Worm (Caenorhabditis elegans) whole organism, dauer: ENCODE data around the gene acox-1.5.

Source experiments
- unc-62 ChIP-seq: sonication (generic microtip); optimal IDR thresholded peaks from 2 replicates; lab custom pipeline; 2017; ENCODE audit warnings: missing biosample characterization, missing genetic modification reagents, missing genetic modification characterization

The acox-1.5 gene

DNA sequence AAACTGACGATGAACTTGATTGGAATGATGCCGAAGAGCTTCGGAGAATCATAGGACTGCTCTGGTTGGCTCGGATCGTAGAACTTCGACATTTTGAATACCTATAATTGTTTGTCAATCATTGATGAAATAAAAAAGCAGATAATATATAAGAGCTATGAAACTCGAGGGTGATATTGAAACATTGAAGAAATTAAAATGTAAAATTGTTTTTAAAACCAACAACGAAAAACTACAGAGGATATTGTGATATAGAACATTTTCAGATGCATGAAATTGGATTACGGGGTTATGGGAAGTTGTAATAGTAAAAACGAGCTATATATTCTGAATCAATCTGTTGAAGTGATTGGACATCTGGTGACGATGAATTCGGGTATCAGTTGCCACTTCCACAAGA lies 27.6 kb downstream of the acox-1.5 start, which contains the start of gene C48B4.10:
Gene C48B4.10 (minus strand): TSS at position 101 of the 400 bp plus-strand sequence.
- no peak for TF ChIP-seq unc-62

ce11 chrIII:9563235-9563634 lies 28.8 kb downstream of the acox-1.5 start, which contains the start of gene C48B4.9:
TSS of gene C48B4.9 (minus strand) at chrIII:9563335.
- no peak for TF ChIP-seq unc-62

DNA sequence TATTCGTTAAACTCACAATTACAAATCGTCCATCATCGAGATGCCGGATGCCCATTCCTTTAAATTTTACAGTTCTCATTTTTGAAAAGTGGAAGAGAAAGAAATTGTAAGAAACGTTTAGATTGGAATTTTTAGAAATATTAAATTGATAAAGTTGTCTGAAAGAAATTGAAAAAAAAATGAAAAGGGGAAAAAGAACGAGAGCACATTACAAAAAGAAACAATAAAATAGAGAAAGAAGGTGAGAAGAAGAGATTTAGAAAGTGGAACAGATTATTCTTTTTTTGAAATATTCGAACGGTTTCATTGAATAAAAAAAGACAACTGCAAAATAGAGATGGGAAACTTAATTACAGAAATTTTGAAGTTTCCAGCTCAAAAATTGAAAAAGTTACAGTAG lies 30.8 kb downstream of the acox-1.5 start, which contains the start of gene C48B4.8:
Gene C48B4.8 (minus strand): TSS at position 101 of the 400 bp plus-strand sequence.
- no peak for TF ChIP-seq unc-62

- no peak for TF ChIP-seq unc-62
Measured at ce11 chrIII:9559381-9559881, 32.6 kb downstream of the acox-1.5 start, which contains the start of gene C48B4.7. TSS of gene C48B4.7 (minus strand) at chrIII:9559431.

DNA sequence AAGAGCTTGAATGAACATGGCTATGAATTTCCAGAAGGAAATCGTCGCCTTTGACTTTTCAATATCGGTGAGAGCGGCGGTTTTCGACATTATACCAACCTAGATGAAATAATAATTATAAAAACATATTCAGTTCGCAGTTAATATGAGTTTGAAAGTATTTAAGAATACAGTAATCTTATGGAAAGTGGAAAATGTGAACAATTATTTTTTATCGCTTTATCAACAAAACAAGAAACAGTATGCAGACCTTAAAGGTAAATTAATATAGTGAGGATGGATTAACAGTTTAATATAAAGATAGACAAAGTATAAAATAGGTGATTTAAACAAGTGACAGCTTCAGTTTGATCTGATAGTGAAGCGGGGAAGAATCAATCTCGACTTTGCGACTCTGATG lies 33.5 kb downstream of the acox-1.5 start, which contains the start of gene C48B4.6:
Gene C48B4.6 (minus strand): TSS at position 101 of the 400 bp plus-strand sequence.
- no peak for TF ChIP-seq unc-62

- no peak for TF ChIP-seq unc-62
Measured at ce11 chrIII:9556300-9556699, 35.7 kb downstream of the acox-1.5 start, which contains the start of gene ZK1098.11. TSS of gene ZK1098.11 (plus strand) at chrIII:9556600.

- no peak for TF ChIP-seq unc-62
Measured at ce11 chrIII:9546016-9546659, 45.9 kb downstream of the acox-1.5 start, which contains the start of gene unc-16. TSS of gene unc-16 (plus strand) at chrIII:9546258.

ce11 chrIII:9544820-9545219 lies 47.2 kb downstream of the acox-1.5 start, which contains the start of gene ZK1098.12:
TSS of gene ZK1098.12 (plus strand) at chrIII:9545120.
- no peak for TF ChIP-seq unc-62

ce11 chrIII:9544125-9544524 lies 47.9 kb downstream of the acox-1.5 start, which contains the start of gene ZK1098.9:
TSS of gene ZK1098.9 (plus strand) at chrIII:9544425.
- no peak for TF ChIP-seq unc-62

ce11 chrIII:9542816-9543215 lies 49.2 kb downstream of the acox-1.5 start, which contains the start of gene eif-2Balpha:
TSS of gene eif-2Balpha (plus strand) at chrIII:9543119.
- TF ChIP-seq unc-62, result no peak

- no peak for TF ChIP-seq unc-62
Measured at ce11 chrIII:9542280-9542679, 49.7 kb downstream of the acox-1.5 start, which contains the start of gene mut-7. TSS of gene mut-7 (minus strand) at chrIII:9542380.

ce11 chrIII:9538655-9539155 lies 53.3 kb downstream of the acox-1.5 start, which contains the start of gene ZK1098.3:
TSS of gene ZK1098.3 (minus strand) at chrIII:9538705.
- no peak for TF ChIP-seq unc-62
